Worm (Caenorhabditis elegans) whole organism, L4 larva: ENCODE data around the gene nono-1.

Source experiments
- D1046.2 ChIP-seq: fragments of 200-800 bp; sonication (Bioruptor generic); IDR thresholded peaks from 2 replicates; pipeline ENCODE4 v1.3.6; 2022; ENCODE audit warnings: missing genetic modification characterization, missing compliant biosample characterization
- F49E8.2 ChIP-seq: sonication (generic microtip); optimal IDR thresholded peaks from 2 replicates; lab custom pipeline; 2016; ENCODE audit warnings: missing compliant biosample characterization, mild to moderate bottlenecking, missing genetic modification characterization, borderline replicate concordance
- T20F7.1 ChIP-seq: fragments of 200-800 bp; sonication (Bioruptor generic); optimal IDR thresholded peaks from 2 replicates; lab custom pipeline; 2018; ENCODE audit warnings: mild to moderate bottlenecking, missing genetic modification characterization, missing compliant biosample characterization
- T26A8.4 ChIP-seq: fragments of 200-800 bp; sonication (Bioruptor generic); IDR thresholded peaks from 2 replicates; pipeline ENCODE4 v1.3.6; 2022; ENCODE audit warnings: missing genetic modification characterization, missing compliant biosample characterization
- Y105C5A.15 ChIP-seq: fragments of 200-800 bp; sonication (Bioruptor generic); IDR thresholded peaks from 2 replicates; pipeline ENCODE4 v1.3.6; 2022; ENCODE audit warnings: missing genetic modification characterization, missing compliant biosample characterization
- ZK546.5 ChIP-seq, 2 experiments: sonication (generic microtip); optimal IDR thresholded peaks; 2 replicates each; lab custom pipeline; 2017; ENCODE audit warnings: missing biosample characterization in 2 of 2, missing genetic modification characterization in 2 of 2
- ceh-32 ChIP-seq: sonication (generic microtip); optimal IDR thresholded peaks from 2 replicates; lab custom pipeline; 2016; ENCODE audit warnings: mild to moderate bottlenecking, missing genetic modification characterization, missing compliant biosample characterization; ENCODE audit not compliant: poor library complexity
- ceh-44 ChIP-seq: fragments of 200-800 bp; sonication (Bioruptor generic); IDR thresholded peaks from 2 replicates; pipeline ENCODE4 v1.3.6; 2022; ENCODE audit warnings: missing genetic modification reagents, missing genetic modification characterization, missing compliant biosample characterization
- ctbp-1 ChIP-seq: fragments of 200-800 bp; sonication (Bioruptor generic); IDR thresholded peaks from 2 replicates; pipeline ENCODE4 v1.3.6; 2022; ENCODE audit warnings: missing genetic modification reagents, missing genetic modification characterization, missing compliant biosample characterization
- daf-16 ChIP-seq, 3 experiments: sonication (generic microtip); optimal IDR thresholded peaks; 2 replicates each; lab custom pipeline; 2016 to 2017; ENCODE audit warnings: missing genetic modification characterization in 3 of 3, missing genetic modification reagents in 3 of 3, mild to moderate bottlenecking in 2 of 3, missing compliant biosample characterization in 2 of 3, missing biosample characterization in 1 of 3, moderate library complexity in 1 of 3
- dpl-1 ChIP-seq: fragments of 150-350 bp; optimal IDR thresholded peaks from 2 replicates; lab custom pipeline; 2014; ENCODE audit warnings: missing biosample characterization, missing genetic modification reagents, missing genetic modification characterization
- dve-1 ChIP-seq: sonication (generic microtip); optimal IDR thresholded peaks from 2 replicates; lab custom pipeline; 2017; ENCODE audit warnings: antibody characterized with exemption, mild to moderate bottlenecking, missing genetic modification characterization, missing compliant biosample characterization; ENCODE audit not compliant: insufficient read depth
- egl-27 ChIP-seq: sonication (generic microtip); optimal IDR thresholded peaks from 3 replicates; lab custom pipeline; 2017; ENCODE audit warnings: missing biosample characterization, missing genetic modification reagents, missing genetic modification characterization
- egl-43 ChIP-seq: fragments of 200-800 bp; sonication (Bioruptor generic); IDR thresholded peaks from 2 replicates; pipeline ENCODE4 v1.3.6; 2022; ENCODE audit warnings: missing genetic modification reagents, missing genetic modification characterization, missing compliant biosample characterization
- fos-1 ChIP-seq: fragments of 150-350 bp; optimal IDR thresholded peaks from 2 replicates; lab custom pipeline; 2014; ENCODE audit warnings: missing biosample characterization, missing genetic modification characterization
- hlh-11 ChIP-seq: fragments of 200-800 bp; sonication (Bioruptor generic); optimal IDR thresholded peaks from 2 replicates; lab custom pipeline; 2018; ENCODE audit warnings: mild to moderate bottlenecking, missing genetic modification characterization, missing compliant biosample characterization
- hmg-1.1 ChIP-seq: fragments of 200-800 bp; sonication (Bioruptor generic); IDR thresholded peaks from 2 replicates; pipeline ENCODE4 v1.3.6; 2022; ENCODE audit warnings: missing genetic modification reagents, missing genetic modification characterization, missing compliant biosample characterization
- lin-15B ChIP-seq: fragments of 150-350 bp; sonication (generic microtip); optimal IDR thresholded peaks from 3 replicates; lab custom pipeline; 2014; ENCODE audit warnings: missing biosample characterization, missing genetic modification characterization
- lin-39 ChIP-seq: fragments of 150-350 bp; optimal IDR thresholded peaks from 2 replicates; lab custom pipeline; 2014; ENCODE audit warnings: missing biosample characterization, missing genetic modification reagents, missing genetic modification characterization
- madf-5 ChIP-seq, 2 experiments: fragments of 200-800 bp; sonication (Bioruptor generic); IDR thresholded peaks; 2 replicates each; pipeline ENCODE4 v1.3.6; 2022; ENCODE audit warnings: missing compliant biosample characterization in 2 of 2, missing genetic modification characterization in 2 of 2
- mdt-29 ChIP-seq: fragments of 200-800 bp; sonication (Bioruptor generic); IDR thresholded peaks from 2 replicates; pipeline ENCODE4 v1.3.6; 2022; ENCODE audit warnings: missing genetic modification reagents, missing genetic modification characterization, missing compliant biosample characterization
- mep-1 ChIP-seq: fragments of 150-350 bp; sonication (generic microtip); optimal IDR thresholded peaks from 3 replicates; lab custom pipeline; 2014; ENCODE audit warnings: missing biosample characterization, missing genetic modification characterization
- mes-2 ChIP-seq: sonication (generic microtip); optimal IDR thresholded peaks from 2 replicates; lab custom pipeline; 2016; ENCODE audit warnings: missing genotype, mild to moderate bottlenecking, missing genetic modification characterization, missing compliant biosample characterization; ENCODE audit not compliant: poor library complexity, severe bottlenecking
- mxl-2 ChIP-seq: fragments of 200-800 bp; sonication (Bioruptor generic); conservative IDR thresholded peaks from 2 replicates; pipeline ENCODE4 v1.3.6; 2022; ENCODE audit warnings: missing genetic modification reagents, missing genetic modification characterization, missing compliant biosample characterization
- nhr-111 ChIP-seq: fragments of 200-800 bp; sonication (Bioruptor generic); optimal IDR thresholded peaks from 2 replicates; lab custom pipeline; 2018; ENCODE audit warnings: mild to moderate bottlenecking, missing genetic modification characterization, missing compliant biosample characterization
- nhr-28 ChIP-seq: fragments of 150-350 bp; optimal IDR thresholded peaks from 2 replicates; lab custom pipeline; 2014; ENCODE audit warnings: missing biosample characterization, missing genetic modification characterization
- nhr-6 ChIP-seq: fragments of 150-350 bp; optimal IDR thresholded peaks from 2 replicates; lab custom pipeline; 2014; ENCODE audit warnings: missing biosample characterization, missing genetic modification characterization
- php-3 ChIP-seq: fragments of 200-800 bp; sonication (Bioruptor generic); IDR thresholded peaks from 2 replicates; pipeline ENCODE4 v1.3.6; 2022; ENCODE audit warnings: missing genetic modification reagents, missing genetic modification characterization, missing compliant biosample characterization
- snpc-1.2 ChIP-seq: fragments of 200-800 bp; sonication (Bioruptor generic); IDR thresholded peaks from 2 replicates; pipeline ENCODE4 v1.3.6; 2022; ENCODE audit warnings: missing genetic modification reagents, missing genetic modification characterization, missing compliant biosample characterization
- snpc-4 ChIP-seq: fragments of 150-350 bp; optimal IDR thresholded peaks from 2 replicates; lab custom pipeline; 2014; ENCODE audit warnings: missing biosample characterization, missing genetic modification characterization
- tag-97 ChIP-seq: fragments of 200-800 bp; sonication (Bioruptor generic); IDR thresholded peaks from 2 replicates; pipeline ENCODE4 v1.3.6; 2022; ENCODE audit warnings: missing genetic modification characterization, missing compliant biosample characterization
- unc-130 ChIP-seq: sonication (generic microtip); optimal IDR thresholded peaks from 2 replicates; lab custom pipeline; 2016; ENCODE audit warnings: missing genetic modification reagents, missing genetic modification characterization, missing compliant biosample characterization
- unc-62 ChIP-seq, 3 experiments: fragments of 150-350 bp in 1 of 3; sonication (generic microtip); optimal IDR thresholded peaks in 2 of 3; peaks in 1 of 3; 1 replicate in 1 of 3; 2 replicates in 2 of 3; lab custom pipeline; 2014 to 2017; ENCODE audit warnings: missing biosample characterization in 3 of 3, missing genetic modification characterization in 3 of 3, missing genetic modification reagents in 3 of 3, missing genotype in 1 of 3
- ztf-11 ChIP-seq: fragments of 150-350 bp; optimal IDR thresholded peaks from 2 replicates; lab custom pipeline; 2014; ENCODE audit warnings: missing biosample characterization, missing genetic modification characterization

nono-1 gene

DNA sequence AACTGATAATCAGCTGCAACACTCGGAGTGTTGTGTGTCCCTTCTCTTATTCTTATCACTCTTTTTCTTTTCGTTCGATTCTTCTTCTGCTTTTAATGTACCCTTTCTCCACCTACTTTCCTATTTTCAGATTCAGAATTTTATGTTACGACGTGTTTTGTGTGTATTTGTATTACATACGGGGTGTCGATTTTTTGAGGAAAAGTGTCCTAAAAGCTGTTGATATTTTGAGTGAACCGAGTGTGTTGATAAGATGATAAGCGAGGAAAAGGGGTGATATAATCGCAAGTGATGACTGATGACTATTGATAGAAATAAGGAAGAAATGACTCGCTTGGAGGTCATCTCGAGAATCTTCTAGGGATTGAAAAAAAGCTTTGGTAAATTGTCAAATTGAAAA, 23.4 kb upstream of the nono-1 start (continued):
- TF ChIP-seq hmg-1.1 (GFP tag; lab: Robert Waterston, UW): no peak
- no peak for TF ChIP-seq mdt-29 (GFP tag; lab: Robert Waterston, UW)
- TF ChIP-seq ZK546.5 (tag; optimal IDR thresholded peaks at IDR 0.05; lab: Kevin White, UChicago): no peak
- no peak for TF ChIP-seq F49E8.2 (tag; lab: Kevin White, UChicago)
- TF ChIP-seq Y105C5A.15 (GFP tag; lab: Robert Waterston, UW): no peak
- no peak for TF ChIP-seq ztf-11 (tag; lab: Kevin White, UChicago)
- TF ChIP-seq unc-130: no peak
- no peak for TF ChIP-seq ceh-32 (tag; lab: Kevin White, UChicago)
- no peak for TF ChIP-seq ctbp-1
- TF ChIP-seq dve-1 (tag; lab: Kevin White, UChicago): peak; percentile 35
- TF ChIP-seq egl-27: no peak
- TF ChIP-seq snpc-1.2 (GFP tag; lab: Robert Waterston, UW): no peak

DNA sequence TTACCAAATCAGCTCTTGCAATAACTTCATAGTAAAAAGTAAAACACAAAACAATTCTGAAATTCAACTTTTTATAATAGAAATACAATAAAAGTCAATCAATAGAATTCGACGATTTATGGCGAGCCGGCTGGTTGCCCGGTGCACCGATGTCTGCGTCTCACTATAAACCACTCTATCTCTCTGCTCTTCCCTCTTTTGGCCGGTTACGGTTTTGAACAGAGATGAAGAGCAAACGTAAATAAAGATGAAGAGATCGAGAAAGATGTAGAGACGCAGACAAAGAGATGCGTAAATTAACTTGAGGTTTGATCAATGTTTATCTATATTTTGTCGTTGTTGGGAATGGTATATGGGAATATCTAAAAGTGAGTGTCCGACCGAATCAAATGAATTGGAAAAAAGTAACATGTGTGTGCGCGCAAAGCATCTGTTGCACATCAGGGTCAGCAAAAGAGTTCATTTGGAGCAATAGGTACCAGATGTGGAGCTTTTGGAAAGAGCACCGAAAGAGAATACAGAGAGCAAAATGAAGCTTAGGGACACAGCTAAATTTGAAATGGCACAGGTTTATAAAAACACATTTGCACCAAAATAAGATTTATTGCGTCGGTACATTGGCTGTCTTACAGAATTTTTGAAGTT, 22.4 kb upstream of the nono-1 start:
- TF ChIP-seq Y105C5A.15 (GFP tag; lab: Robert Waterston, UW) (no peak), nhr-28 (tag; lab: Kevin White, UChicago) (peak; percentile 12), mes-2 (peak; percentile 36), daf-16 (GFP tag; optimal IDR thresholded peaks at IDR 0.05; lab: Kevin White, UChicago) (no peak), daf-16 (tag; optimal IDR thresholded peaks at IDR 0.05; lab: Kevin White, UChicago) (peak; percentile 64), php-3 (no peak), unc-62 (GFP tag; optimal IDR thresholded peaks at IDR 0.05 in 1 of 2; lab: Kevin White, UChicago) (peak in 1 of 2 experiments; percentile 58), unc-62 (tag; optimal IDR thresholded peaks at IDR 0.05; lab: Kevin White, UChicago) (no peak), dve-1 (tag; lab: Kevin White, UChicago) (peak; percentile 55), hlh-11 (peak; percentile 32), tag-97 (no peak), nhr-6 (tag; lab: Kevin White, UChicago) (peak; percentile 37), lin-15B (tag; lab: Kevin White, UChicago) (no peak)

DNA sequence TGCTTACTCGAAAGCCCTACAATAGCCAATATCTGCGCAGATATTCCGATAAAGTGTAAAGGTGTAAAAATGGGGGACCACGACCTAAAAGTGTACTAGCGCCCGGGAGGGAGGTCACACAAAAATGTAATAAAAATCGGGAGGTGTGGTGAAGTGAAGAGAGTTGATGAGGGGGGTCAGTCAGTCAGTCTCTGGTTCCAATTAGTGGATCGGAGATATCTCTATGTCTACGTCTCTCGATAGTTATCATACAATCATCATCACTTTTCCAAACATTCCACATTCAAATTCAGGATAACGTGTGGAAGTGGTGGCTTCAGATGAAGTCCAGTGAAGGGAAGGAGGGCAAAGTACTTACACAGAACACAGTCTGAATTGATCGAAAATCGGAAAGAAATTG, 18.0 kb upstream of the nono-1 start:
- no peak for TF ChIP-seq mep-1 (tag; lab: Kevin White, UChicago)
- no peak for TF ChIP-seq T20F7.1
- no peak for TF ChIP-seq nhr-6 (tag; lab: Kevin White, UChicago)
- TF ChIP-seq egl-43 (GFP tag; lab: Robert Waterston, UW): no peak
- no peak for TF ChIP-seq mxl-2

DNA sequence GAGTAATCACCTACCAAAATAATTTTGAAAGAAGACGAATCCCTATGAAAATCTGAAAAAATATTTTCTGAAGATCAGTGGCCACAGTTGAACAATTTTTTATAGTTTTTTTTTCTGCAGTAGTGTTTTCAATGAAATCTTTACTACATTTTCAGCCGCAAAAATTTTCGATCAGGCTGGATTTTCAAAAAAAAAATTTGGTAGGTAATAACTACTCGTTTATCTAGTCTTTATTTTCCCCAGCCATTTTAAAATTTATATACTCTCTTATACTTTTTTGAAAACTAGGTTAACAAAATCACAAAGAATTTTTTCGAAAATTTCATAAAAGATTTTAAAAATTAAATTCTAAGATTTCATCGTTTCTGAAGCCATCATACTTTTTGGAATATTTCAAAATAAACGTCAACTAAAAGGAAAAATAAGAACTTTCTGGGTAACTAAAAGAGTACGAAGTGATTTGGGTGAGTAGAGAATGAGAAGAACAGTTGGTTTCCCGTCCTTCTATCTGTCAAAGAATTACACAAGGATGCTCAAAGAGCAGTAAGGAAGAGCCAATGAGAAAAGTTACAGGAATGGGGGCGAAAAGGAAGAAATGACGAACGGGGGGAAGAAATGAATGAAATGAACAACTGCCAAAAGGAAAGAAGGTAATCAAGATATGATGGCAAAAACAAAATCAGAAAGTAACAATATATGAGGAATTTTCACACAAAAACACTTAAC, 17.1 kb upstream of the nono-1 start, which contains the start of gene mlp-1:
Gene mlp-1 (minus strand): TSS at position 51 of the 726 bp plus-strand sequence.
- TF ChIP-seq madf-5 (GFP tag; IDR thresholded peaks at IDR 0.05; lab: Robert Waterston, UW): no peak

DNA sequence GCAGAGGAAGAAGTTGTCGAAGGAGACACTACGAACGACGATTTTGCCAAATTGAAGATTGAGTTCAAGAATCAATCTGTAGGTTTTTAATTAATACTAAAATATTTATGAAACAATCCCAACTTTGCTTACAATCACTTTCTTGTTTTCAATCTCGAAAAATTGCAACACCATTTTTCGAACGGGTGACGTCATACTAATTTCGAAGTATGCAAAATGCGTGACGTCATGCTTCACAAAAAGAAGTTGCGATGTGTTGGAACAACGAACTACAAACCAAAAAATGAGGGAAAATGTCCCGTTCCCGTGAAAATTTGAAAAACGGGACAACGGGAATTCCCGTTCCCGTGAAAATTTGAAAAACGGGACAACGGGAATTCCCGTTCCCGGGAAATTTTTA, 9.6 kb upstream of the nono-1 start:
- TF ChIP-seq dpl-1 (GFP tag; lab: Kevin White, UChicago) (no peak), daf-16 (GFP tag; optimal IDR thresholded peaks at IDR 0.05; lab: Kevin White, UChicago) (no peak), daf-16 (tag; optimal IDR thresholded peaks at IDR 0.05; lab: Kevin White, UChicago) (no peak), D1046.2 (GFP tag; lab: Robert Waterston, UW) (no peak), ceh-44 (GFP tag; lab: Robert Waterston, UW) (no peak), fos-1 (tag; lab: Kevin White, UChicago) (no peak), snpc-4 (tag; lab: Kevin White, UChicago) (no peak), nhr-28 (tag; lab: Kevin White, UChicago) (no peak), snpc-1.2 (GFP tag; lab: Robert Waterston, UW) (no peak), nhr-111 (GFP tag; lab: Kevin White, UChicago) (no peak), T26A8.4 (GFP tag; lab: Robert Waterston, UW) (no peak), T20F7.1 (no peak), ceh-32 (tag; lab: Kevin White, UChicago) (no peak), lin-39 (no peak), madf-5 (GFP tag; IDR thresholded peaks at IDR 0.05; lab: Robert Waterston, UW) (no peak)
